Worm (Caenorhabditis elegans): ENCODE data around the gene cnt-2.

ce11 chrIII:10666640-10667039, 11.8 kb downstream of the cnt-2 start:
- TF ChIP-seq mec-3 (tag; optimal IDR thresholded peaks at IDR 0.05; ENCODE audit: borderline replicate concordance) (no peak), rnt-1 (tag; optimal IDR thresholded peaks at IDR 0.05) (no peak), nhr-11 (tag; optimal IDR thresholded peaks at IDR 0.05) (no peak), ceh-48 (tag; optimal IDR thresholded peaks at IDR 0.05) (no peak), dve-1 (tag; optimal IDR thresholded peaks at IDR 0.05) (no peak), ceh-9 (tag; optimal IDR thresholded peaks at IDR 0.05) (no peak), nfya-1 (tag; optimal IDR thresholded peaks at IDR 0.05) (no peak), F13H6.1 (tag; optimal IDR thresholded peaks at IDR 0.05) (no peak), hlh-6 (tag; optimal IDR thresholded peaks at IDR 0.05) (no peak), che-1 (tag; optimal IDR thresholded peaks at IDR 0.05) (no peak), fkh-10 (GFP tag; optimal IDR thresholded peaks at IDR 0.05) (no peak), ceh-30 (tag; optimal IDR thresholded peaks at IDR 0.05) (no peak), pha-4 (tag; optimal IDR thresholded peaks at IDR 0.05) (no peak), elt-4 (tag; optimal IDR thresholded peaks at IDR 0.05) (no peak)
